Worm (Caenorhabditis elegans) whole organism, L1 larva: ENCODE data around the gene srh-20.

Experiments
- C04F5.9 ChIP-seq: sonication (generic microtip); optimal IDR thresholded peaks from 2 replicates; lab custom pipeline; 2016; ENCODE audit warnings: missing genetic modification characterization, missing compliant biosample characterization
- C16A3.4 ChIP-seq: fragments of 150-350 bp; optimal IDR thresholded peaks from 2 replicates; lab custom pipeline; 2014; ENCODE audit warnings: missing biosample characterization, missing genetic modification characterization
- C34B4.2 ChIP-seq: sonication (generic microtip); optimal IDR thresholded peaks from 2 replicates; lab custom pipeline; 2017; ENCODE audit warnings: mild to moderate bottlenecking, missing genetic modification characterization, missing compliant biosample characterization
- F16B12.6 ChIP-seq: fragments of 150-350 bp; optimal IDR thresholded peaks from 2 replicates; lab custom pipeline; 2014; ENCODE audit warnings: missing biosample characterization, missing genetic modification characterization
- aha-1 ChIP-seq: fragments of 150-350 bp; optimal IDR thresholded peaks from 2 replicates; lab custom pipeline; 2014; ENCODE audit warnings: missing biosample characterization, missing genetic modification characterization
- aly-2 ChIP-seq: fragments of 150-350 bp; optimal IDR thresholded peaks from 2 replicates; lab custom pipeline; 2014; ENCODE audit warnings: missing biosample characterization, missing genetic modification characterization
- ceh-82 ChIP-seq, 3 experiments: fragments of 150-350 bp in 1 of 3; sonication (generic microtip) in 2 of 3; optimal IDR thresholded peaks; 2 replicates each; lab custom pipeline; 2014 to 2017; ENCODE audit warnings: missing biosample characterization in 3 of 3, missing genetic modification characterization in 3 of 3
- ceh-88 ChIP-seq: fragments of 200-800 bp; sonication (Bioruptor generic); IDR thresholded peaks from 2 replicates; pipeline ENCODE4 v1.3.6; 2022; ENCODE audit warnings: missing genetic modification characterization, missing compliant biosample characterization
- ces-1 ChIP-seq: fragments of 150-350 bp; optimal IDR thresholded peaks from 2 replicates; lab custom pipeline; 2014; ENCODE audit warnings: missing biosample characterization, missing genetic modification reagents, missing genetic modification characterization
- dpl-1 ChIP-seq, 3 experiments: fragments of 150-350 bp in 2 of 3; sonication (generic microtip) in 1 of 3; optimal IDR thresholded peaks; 2 replicates each; lab custom pipeline; 2014 to 2017; ENCODE audit warnings: missing biosample characterization in 3 of 3, missing genetic modification characterization in 3 of 3, missing genetic modification reagents in 3 of 3
- dsc-1 ChIP-seq: sonication (generic microtip); optimal IDR thresholded peaks from 2 replicates; lab custom pipeline; 2016; ENCODE audit warnings: mild to moderate bottlenecking, missing genetic modification characterization, missing compliant biosample characterization
- efl-1 ChIP-seq, 4 experiments: fragments of 150-350 bp; optimal IDR thresholded peaks in 3 of 4; peaks in 1 of 4; 1 replicate in 1 of 4; 2 replicates in 3 of 4; lab custom pipeline; 2014; ENCODE audit warnings: missing biosample characterization in 2 of 4, missing genetic modification characterization in 2 of 4, missing genetic modification reagents in 2 of 4
- elt-2 ChIP-seq: sonication (generic microtip); optimal IDR thresholded peaks from 2 replicates; lab custom pipeline; 2016; ENCODE audit warnings: missing genetic modification characterization, mild to moderate bottlenecking, inconsistent platforms, missing compliant biosample characterization, missing genetic modification reagents
- elt-3 ChIP-seq, 6 experiments: fragments of 150-350 bp in 1 of 6; sonication (generic microtip); optimal IDR thresholded peaks; 2 replicates each; lab custom pipeline; 2017 to 2018; ENCODE audit warnings: missing biosample characterization in 6 of 6, missing genetic modification characterization in 6 of 6, inconsistent platforms in 1 of 6
- fkh-10 ChIP-seq: sonication (generic microtip); optimal IDR thresholded peaks from 2 replicates; lab custom pipeline; 2017; ENCODE audit warnings: missing biosample characterization, missing genetic modification reagents, missing genetic modification characterization
- fkh-8 ChIP-seq: sonication (generic microtip); optimal IDR thresholded peaks from 2 replicates; lab custom pipeline; 2016; ENCODE audit warnings: mild to moderate bottlenecking, missing genetic modification characterization, missing compliant biosample characterization
- fos-1 ChIP-seq: fragments of 150-350 bp; optimal IDR thresholded peaks from 2 replicates; lab custom pipeline; 2014; ENCODE audit warnings: missing biosample characterization, missing genetic modification characterization
- grh-1 ChIP-seq: fragments of 200-800 bp; sonication (Bioruptor generic); IDR thresholded peaks from 2 replicates; pipeline ENCODE4 v1.3.6; 2022; ENCODE audit warnings: missing genetic modification reagents, missing genetic modification characterization, missing compliant biosample characterization
- hlh-4 ChIP-seq: sonication (generic microtip); optimal IDR thresholded peaks from 2 replicates; lab custom pipeline; 2016; ENCODE audit warnings: mild to moderate bottlenecking, missing genetic modification characterization, missing compliant biosample characterization
- jun-1 ChIP-seq: fragments of 150-350 bp; optimal IDR thresholded peaks from 2 replicates; lab custom pipeline; 2014; ENCODE audit warnings: missing biosample characterization, missing genetic modification reagents, missing genetic modification characterization
- lin-14 ChIP-seq: fragments of 200-800 bp; sonication (Bioruptor generic); optimal IDR thresholded peaks from 2 replicates; lab custom pipeline; 2018; ENCODE audit warnings: mild to moderate bottlenecking, missing genetic modification characterization, moderate library complexity, missing compliant biosample characterization
- lin-15B ChIP-seq: fragments of 150-350 bp; sonication (generic microtip); optimal IDR thresholded peaks from 3 replicates; lab custom pipeline; 2014; ENCODE audit warnings: missing biosample characterization, missing genetic modification characterization
- lin-35 ChIP-seq, 2 experiments: fragments of 150-350 bp; optimal IDR thresholded peaks; 2 replicates each; lab custom pipeline; 2014; ENCODE audit warnings: missing biosample characterization in 2 of 2, missing genetic modification characterization in 2 of 2, missing genetic modification reagents in 2 of 2
- lin-39 ChIP-seq: fragments of 150-350 bp; optimal IDR thresholded peaks from 2 replicates; lab custom pipeline; 2014; ENCODE audit warnings: missing biosample characterization, missing genetic modification reagents, missing genetic modification characterization
- lir-3 ChIP-seq: sonication (generic microtip); optimal IDR thresholded peaks from 2 replicates; lab custom pipeline; 2016; ENCODE audit warnings: mild to moderate bottlenecking, missing genetic modification characterization, moderate library complexity, missing compliant biosample characterization; ENCODE audit not compliant: poor library complexity
- mef-2 ChIP-seq: fragments of 150-350 bp; optimal IDR thresholded peaks from 2 replicates; lab custom pipeline; 2014; ENCODE audit warnings: missing biosample characterization, missing genetic modification characterization
- mep-1 ChIP-seq: fragments of 150-350 bp; optimal IDR thresholded peaks from 2 replicates; lab custom pipeline; 2014; ENCODE audit warnings: missing biosample characterization, missing genetic modification characterization
- nhr-47 ChIP-seq: sonication (generic microtip); optimal IDR thresholded peaks from 2 replicates; lab custom pipeline; 2016; ENCODE audit warnings: mild to moderate bottlenecking, missing genetic modification characterization, moderate library complexity, missing compliant biosample characterization
- nhr-71 ChIP-seq: sonication (generic microtip); optimal IDR thresholded peaks from 2 replicates; lab custom pipeline; 2016; ENCODE audit warnings: mild to moderate bottlenecking, missing genetic modification characterization, moderate library complexity, missing compliant biosample characterization
- nhr-85 ChIP-seq: sonication (generic microtip); peaks from one replicate; lab custom pipeline; 2016; ENCODE audit warnings: missing genetic modification characterization, inconsistent platforms, missing compliant biosample characterization
- nhr-90 ChIP-seq: sonication (generic microtip); optimal IDR thresholded peaks from 2 replicates; lab custom pipeline; 2016; ENCODE audit warnings: mild to moderate bottlenecking, missing genetic modification characterization, missing compliant biosample characterization; ENCODE audit not compliant: poor library complexity
- snpc-4 ChIP-seq: fragments of 150-350 bp; optimal IDR thresholded peaks from 2 replicates; lab custom pipeline; 2014; ENCODE audit warnings: missing biosample characterization, missing genetic modification characterization
- snu-23 ChIP-seq: sonication (generic microtip); optimal IDR thresholded peaks from 2 replicates; lab custom pipeline; 2016; ENCODE audit warnings: missing genetic modification characterization, missing compliant biosample characterization
- sptf-1 ChIP-seq: fragments of 150-350 bp; optimal IDR thresholded peaks from 2 replicates; lab custom pipeline; 2014; ENCODE audit warnings: missing biosample characterization, missing genetic modification characterization
- sup-37 ChIP-seq: fragments of 200-800 bp; sonication (Bioruptor generic); optimal IDR thresholded peaks from 2 replicates; lab custom pipeline; 2018; ENCODE audit warnings: mild to moderate bottlenecking, missing genetic modification characterization, missing compliant biosample characterization
- tlp-1 ChIP-seq: fragments of 150-350 bp; optimal IDR thresholded peaks from 2 replicates; lab custom pipeline; 2014; ENCODE audit warnings: missing biosample characterization, missing genetic modification characterization
- unc-130 ChIP-seq: fragments of 150-350 bp; optimal IDR thresholded peaks from 2 replicates; lab custom pipeline; 2017; ENCODE audit warnings: missing biosample characterization, missing genetic modification characterization, inconsistent platforms
- unc-30 ChIP-seq: sonication (generic microtip); optimal IDR thresholded peaks from 2 replicates; lab custom pipeline; 2017; ENCODE audit warnings: missing biosample characterization, missing genetic modification characterization
- unc-86 ChIP-seq: sonication (generic microtip); optimal IDR thresholded peaks from 2 replicates; lab custom pipeline; 2016; ENCODE audit warnings: missing genetic modification characterization, missing compliant biosample characterization
- xbp-1 ChIP-seq: sonication (generic microtip); optimal IDR thresholded peaks from 2 replicates; lab custom pipeline; 2016; ENCODE audit warnings: missing genetic modification characterization, missing compliant biosample characterization
- ztf-4 ChIP-seq: fragments of 150-350 bp; optimal IDR thresholded peaks from 2 replicates; lab custom pipeline; 2014; ENCODE audit warnings: missing biosample characterization, missing genetic modification characterization

srh-20 gene

ce11 chrV:4963606-4964005, 38.9 kb downstream of the srh-20 start:
- no peak for TF ChIP-seq ceh-88 (GFP tag; lab: Robert Waterston, UW)
- TF ChIP-seq, all 84 proteins: peak for 0

ce11 chrV:4964020-4964635, 39.4 kb downstream of the srh-20 start:
- TF ChIP-seq efl-1 (optimal IDR thresholded peaks at IDR 0.05; lab: Kevin White, UChicago) (no peak), efl-1 (GFP tag; optimal IDR thresholded peaks at IDR 0.05 in 1 of 2; lab: Kevin White, UChicago) (peak in 1 of 2 experiments; percentile 20), lin-15B (no peak), aly-2 (tag; lab: Kevin White, UChicago) (no peak), dsc-1 (peak; percentile 27), lin-14 (GFP tag; lab: Kevin White, UChicago) (peak; percentile 21), nhr-71 (tag; lab: Kevin White, UChicago) (peak; percentile 22)

ce11 chrV:4964671-4965420, 40.1 kb downstream of the srh-20 start:
- peak in 1 of 2 experiments; percentile 30 for TF ChIP-seq lin-35 (GFP tag; optimal IDR thresholded peaks at IDR 0.05; lab: Kevin White, UChicago)
- no peak for TF ChIP-seq ces-1 (GFP tag; lab: Kevin White, UChicago)
- TF ChIP-seq nhr-85 (tag; lab: Kevin White, UChicago), result peak; percentile 57
- TF ChIP-seq dpl-1 (GFP tag; optimal IDR thresholded peaks at IDR 0.05; lab: Kevin White, UChicago), result no peak
- TF ChIP-seq lin-14 (GFP tag; lab: Kevin White, UChicago), result no peak
- TF ChIP-seq elt-2 (tag; lab: Kevin White, UChicago), result peak; percentile 64

ce11 chrV:4965790-4966189, 41.1 kb downstream of the srh-20 start:
- TF ChIP-seq lin-35 (GFP tag; optimal IDR thresholded peaks at IDR 0.05; lab: Kevin White, UChicago) (no peak), lin-39 (no peak), mep-1 (tag; lab: Kevin White, UChicago) (no peak), unc-30 (tag; lab: Kevin White, UChicago) (no peak), unc-130 (tag; lab: Kevin White, UChicago) (no peak), nhr-71 (tag; lab: Kevin White, UChicago) (peak; percentile 7), C34B4.2 (no peak), fkh-8 (tag; lab: Kevin White, UChicago) (no peak), grh-1 (no peak), elt-2 (tag; lab: Kevin White, UChicago) (no peak), ceh-82 (tag; optimal IDR thresholded peaks at IDR 0.05; lab: Kevin White, UChicago) (no peak), elt-3 (tag; optimal IDR thresholded peaks at IDR 0.05; lab: Kevin White, UChicago) (no peak), aha-1 (tag; lab: Kevin White, UChicago) (no peak), xbp-1 (no peak), C16A3.4 (tag; lab: Kevin White, UChicago) (no peak), sptf-1 (no peak), fos-1 (no peak), efl-1 (optimal IDR thresholded peaks at IDR 0.05; lab: Kevin White, UChicago) (no peak), efl-1 (GFP tag; optimal IDR thresholded peaks at IDR 0.05 in 1 of 2; lab: Kevin White, UChicago) (peak in 1 of 2 experiments; percentile 78), nhr-85 (tag; lab: Kevin White, UChicago) (peak; percentile 77)

- TF ChIP-seq fos-1, result no peak
- TF ChIP-seq fkh-10 (GFP tag; lab: Kevin White, UChicago), result no peak
- TF ChIP-seq grh-1, result no peak
- no peak for TF ChIP-seq lin-15B
- TF ChIP-seq nhr-90 (tag; lab: Kevin White, UChicago), result no peak
- TF ChIP-seq ces-1 (GFP tag; lab: Kevin White, UChicago), result no peak
- TF ChIP-seq hlh-4 (tag; lab: Kevin White, UChicago), result no peak
- no peak for TF ChIP-seq snu-23 (GFP tag; lab: Kevin White, UChicago)
- TF ChIP-seq mef-2 (tag; lab: Kevin White, UChicago), result no peak
- no peak for TF ChIP-seq unc-30 (tag; lab: Kevin White, UChicago)
- TF ChIP-seq lir-3 (tag; lab: Kevin White, UChicago), result no peak
- peak; percentile 10 for TF ChIP-seq nhr-47 (tag; lab: Kevin White, UChicago)
- peak; percentile 60 for TF ChIP-seq dsc-1
- TF ChIP-seq jun-1, result no peak
- no peak for TF ChIP-seq aly-2 (tag; lab: Kevin White, UChicago)
- TF ChIP-seq tlp-1 (tag; lab: Kevin White, UChicago), result no peak
- peak; percentile 15 for TF ChIP-seq nhr-71 (tag; lab: Kevin White, UChicago)
- no peak for TF ChIP-seq ztf-4 (tag; lab: Kevin White, UChicago)
- peak; percentile 66 for TF ChIP-seq lin-14 (GFP tag; lab: Kevin White, UChicago)
- TF ChIP-seq sup-37, result no peak
- no peak for TF ChIP-seq C04F5.9 (tag; lab: Kevin White, UChicago)
- no peak for TF ChIP-seq unc-86
- TF ChIP-seq snpc-4 (tag; lab: Kevin White, UChicago), result no peak
- TF ChIP-seq F16B12.6 (tag; lab: Kevin White, UChicago), result no peak
Observed at ce11 chrV:4967238-4967637, 42.5 kb downstream of the srh-20 start.
